Worm (Caenorhabditis elegans): Measurements from ENCODE around the gene tub-1.

Gene tub-1

ce11 chrII:8126617-8127016, 30.1 kb downstream of the tub-1 start:
- TF ChIP-seq elt-4 (tag; optimal IDR thresholded peaks at IDR 0.05): no peak
- no peak for TF ChIP-seq pha-2 (tag; optimal IDR thresholded peaks at IDR 0.05)
- TF ChIP-seq ceh-34 (tag; optimal IDR thresholded peaks at IDR 0.05): peak; percentile 41
- TF ChIP-seq unc-55 (GFP tag; optimal IDR thresholded peaks at IDR 0.05): no peak
- no peak for TF ChIP-seq unc-42 (tag; optimal IDR thresholded peaks at IDR 0.05)
- no peak for TF ChIP-seq pros-1 (tag; optimal IDR thresholded peaks at IDR 0.05)
- TF ChIP-seq ceh-6 (GFP tag; optimal IDR thresholded peaks at IDR 0.05): no peak

ce11 chrII:8126132-8126531, 30.6 kb downstream of the tub-1 start:
- peak; percentile 16 for TF ChIP-seq ref-2 (tag; optimal IDR thresholded peaks at IDR 0.05)
- no peak for TF ChIP-seq hlh-15 (tag; optimal IDR thresholded peaks at IDR 0.05)
- peak; percentile 39 for TF ChIP-seq ceh-19 (GFP tag; optimal IDR thresholded peaks at IDR 0.05)
- peak; percentile 57 for TF ChIP-seq ceh-31 (tag; optimal IDR thresholded peaks at IDR 0.05)
- peak; percentile 26 for TF ChIP-seq ceh-14 (tag; optimal IDR thresholded peaks at IDR 0.05)
- peak; percentile 63 for TF ChIP-seq ceh-48 (tag; optimal IDR thresholded peaks at IDR 0.05)

ce11 chrII:8125439-8125838, 31.3 kb downstream of the tub-1 start:
- TF ChIP-seq ceh-19 (GFP tag; optimal IDR thresholded peaks at IDR 0.05) (no peak), elt-2 (tag; optimal IDR thresholded peaks at IDR 0.05) (no peak), hlh-6 (tag; optimal IDR thresholded peaks at IDR 0.05) (no peak), zip-5 (tag; optimal IDR thresholded peaks at IDR 0.05) (no peak), madf-2 (tag; optimal IDR thresholded peaks at IDR 0.05) (no peak), ceh-9 (tag; optimal IDR thresholded peaks at IDR 0.05) (no peak), pax-1 (tag; optimal IDR thresholded peaks at IDR 0.05) (no peak), unc-3 (GFP tag; conservative IDR thresholded peaks at IDR 0.05) (no peak), unc-3 (tag; optimal IDR thresholded peaks at IDR 0.05) (no peak)

ce11 chrII:8124867-8125266, 31.9 kb downstream of the tub-1 start, which contains the start of gene ire-1:
Gene ire-1 (minus strand): TSS chrII:8124910.
- TF ChIP-seq ceh-19 (GFP tag; optimal IDR thresholded peaks at IDR 0.05) (no peak), fkh-6 (tag; optimal IDR thresholded peaks at IDR 0.05) (no peak), che-1 (tag; optimal IDR thresholded peaks at IDR 0.05) (no peak), madf-2 (tag; optimal IDR thresholded peaks at IDR 0.05) (no peak), ceh-14 (tag; optimal IDR thresholded peaks at IDR 0.05) (no peak), ceh-18 (tag; optimal IDR thresholded peaks at IDR 0.05) (no peak), pat-9 (tag; optimal IDR thresholded peaks at IDR 0.05) (no peak), ceh-24 (tag; optimal IDR thresholded peaks at IDR 0.05) (no peak), nhr-232 (tag; optimal IDR thresholded peaks at IDR 0.05) (no peak), dmd-4 (tag; optimal IDR thresholded peaks at IDR 0.05; ENCODE audit: borderline replicate concordance) (no peak), ztf-16 (tag; optimal IDR thresholded peaks at IDR 0.05) (no peak), ahr-1 (tag; optimal IDR thresholded peaks at IDR 0.05) (no peak), ceh-9 (tag; optimal IDR thresholded peaks at IDR 0.05) (no peak), elt-2 (tag; optimal IDR thresholded peaks at IDR 0.05) (peak; percentile 3), ceh-48 (tag; optimal IDR thresholded peaks at IDR 0.05) (no peak), tbx-7 (tag; optimal IDR thresholded peaks at IDR 0.05) (no peak), odd-2 (tag; optimal IDR thresholded peaks at IDR 0.05) (no peak), pqm-1 (tag; optimal IDR thresholded peaks at IDR 0.05) (no peak), nfya-1 (tag; optimal IDR thresholded peaks at IDR 0.05) (peak; percentile 73), ref-2 (tag; optimal IDR thresholded peaks at IDR 0.05) (no peak), dve-1 (tag; optimal IDR thresholded peaks at IDR 0.05) (peak; percentile 53), lin-11 (tag; optimal IDR thresholded peaks at IDR 0.05) (no peak), ama-1 (optimal IDR thresholded peaks at IDR 0.05) (no peak), ceh-31 (tag; optimal IDR thresholded peaks at IDR 0.05) (peak; percentile 37), npax-4 (tag; optimal IDR thresholded peaks at IDR 0.05) (no peak), C38D4.7 (GFP tag; optimal IDR thresholded peaks at IDR 0.05) (no peak), C08G9.2 (tag; optimal IDR thresholded peaks at IDR 0.05) (no peak), pax-1 (tag; optimal IDR thresholded peaks at IDR 0.05) (no peak), sox-4 (tag; optimal IDR thresholded peaks at IDR 0.05) (no peak), eyg-1 (tag; optimal IDR thresholded peaks at IDR 0.05) (no peak), hlh-13 (GFP tag; optimal IDR thresholded peaks at IDR 0.05) (no peak), hlh-15 (tag; optimal IDR thresholded peaks at IDR 0.05) (no peak), K09A11.1 (tag; optimal IDR thresholded peaks at IDR 0.05; ENCODE audit: insufficient read depth) (no peak), mec-3 (tag; optimal IDR thresholded peaks at IDR 0.05; ENCODE audit: borderline replicate concordance) (no peak), Y22D7AL.16 (tag; optimal IDR thresholded peaks at IDR 0.05) (no peak), sdc-2 (tag; optimal IDR thresholded peaks at IDR 0.05) (no peak)

All from whole organism, late embryonic.